Fruit fly (Drosophila melanogaster) whole organism, embryonic: ENCODE measurements around the gene PsGEF.

ENCODE experiments used
- CG10565 ChIP-seq: fragments of 200-800 bp; sonication (Bioruptor generic); optimal IDR thresholded peaks from 3 replicates; lab custom pipeline; 2016; ENCODE audit warnings: missing biosample characterization, mild to moderate bottlenecking, missing genetic modification characterization
- CG1233 ChIP-seq: fragments of 200-800 bp; sonication (Bioruptor generic); optimal IDR thresholded peaks from 4 replicates; lab custom pipeline; 2018; ENCODE audit warnings: missing biosample characterization, mild to moderate bottlenecking, missing genetic modification characterization
- CG13296 ChIP-seq: fragments of 200-800 bp; sonication (Bioruptor generic); optimal IDR thresholded peaks from 3 replicates; lab custom pipeline; 2018; ENCODE audit warnings: missing biosample characterization, mild to moderate bottlenecking, missing genetic modification characterization
- CG17385 ChIP-seq: fragments of 200-800 bp; sonication (Bioruptor generic); optimal IDR thresholded peaks from 3 replicates; lab custom pipeline; 2018; ENCODE audit warnings: missing biosample characterization, mild to moderate bottlenecking, missing genetic modification characterization
- CG1792 ChIP-seq: fragments of 200-800 bp; sonication (Bioruptor generic); optimal IDR thresholded peaks from 2 replicates; lab custom pipeline; 2016; ENCODE audit warnings: missing biosample characterization, missing genetic modification characterization
- CG3065 ChIP-seq: fragments of 200-800 bp; sonication (Bioruptor generic); optimal IDR thresholded peaks from 2 replicates; lab custom pipeline; 2016; ENCODE audit warnings: missing biosample characterization, missing genetic modification characterization
- CG34422 ChIP-seq: fragments of 200-800 bp; sonication (Bioruptor generic); IDR thresholded peaks from 3 replicates; pipeline ENCODE4 v1.3.6; 2022; ENCODE audit warnings: missing biosample characterization, missing genetic modification characterization
- CG4707 ChIP-seq: fragments of 200-800 bp; sonication (Bioruptor generic); optimal IDR thresholded peaks from 2 replicates; lab custom pipeline; 2018; ENCODE audit warnings: missing biosample characterization, mild to moderate bottlenecking, missing genetic modification characterization, moderate library complexity
- CG6254 ChIP-seq: fragments of 200-800 bp; sonication (Bioruptor generic); optimal IDR thresholded peaks from 3 replicates; lab custom pipeline; 2017; ENCODE audit warnings: mild to moderate bottlenecking, missing biosample characterization, missing genetic modification reagents, missing genetic modification characterization
- CG7372 ChIP-seq: fragments of 200-800 bp; sonication (Bioruptor generic); IDR thresholded peaks from 2 replicates; pipeline ENCODE4 v1.3.6; 2022; ENCODE audit warnings: missing biosample characterization, missing genetic modification characterization
- CG8359 ChIP-seq: fragments of 200-800 bp; sonication (Bioruptor generic); optimal IDR thresholded peaks from 2 replicates; lab custom pipeline; 2017; ENCODE audit warnings: missing biosample characterization, mild to moderate bottlenecking, missing genetic modification characterization, borderline replicate concordance
- CG8478 ChIP-seq: fragments of >200 bp; optimal IDR thresholded peaks from 2 replicates; lab custom pipeline; 2018
- CG9437 ChIP-seq: fragments of 200-800 bp; sonication (Bioruptor generic); optimal IDR thresholded peaks from 2 replicates; lab custom pipeline; 2018; ENCODE audit warnings: missing biosample characterization, mild to moderate bottlenecking, missing genetic modification characterization
- D ChIP-seq, 2 experiments: fragments of 200-800 bp in 1 of 2; fragments of >200 bp in 1 of 2; sonication (Bioruptor generic) in 1 of 2; optimal IDR thresholded peaks; 2 replicates in 1 of 2; 3 replicates in 1 of 2; lab custom pipeline; 2017; ENCODE audit warnings: mild to moderate bottlenecking in 1 of 2, missing biosample characterization in 1 of 2, missing genetic modification characterization in 1 of 2, missing genetic modification reagents in 1 of 2
- Dll ChIP-seq: fragments of 200-800 bp; sonication (Bioruptor generic); IDR thresholded peaks from 4 replicates; pipeline ENCODE4 v1.3.6; 2022; ENCODE audit warnings: missing biosample characterization, missing genetic modification characterization; ENCODE audit not compliant: partially characterized antibody
- Dref ChIP-seq: fragments of 200-800 bp; sonication (Bioruptor generic); IDR thresholded peaks from 2 replicates; pipeline ENCODE4 v1.3.6; 2022; ENCODE audit warnings: missing biosample characterization, missing genetic modification characterization
- E2f2 ChIP-seq: fragments of 200-800 bp; sonication (Bioruptor generic); IDR thresholded peaks from 2 replicates; pipeline ENCODE4 v1.3.6; 2022; ENCODE audit warnings: missing biosample characterization, missing genetic modification characterization
- GATAe ChIP-seq: fragments of 200-800 bp; sonication (Bioruptor generic); conservative IDR thresholded peaks from 2 replicates; pipeline ENCODE4 v1.3.6; 2022; ENCODE audit warnings: missing biosample characterization, missing genetic modification characterization
- HLH3B ChIP-seq: fragments of 200-800 bp; sonication (Bioruptor generic); IDR thresholded peaks from 2 replicates; pipeline ENCODE4 v1.3.6; 2022; ENCODE audit warnings: missing biosample characterization, missing genetic modification characterization
- Hand ChIP-seq: fragments of 200-800 bp; sonication (Bioruptor generic); optimal IDR thresholded peaks from 2 replicates; lab custom pipeline; 2017; ENCODE audit warnings: mild to moderate bottlenecking, missing biosample characterization, missing genetic modification reagents, missing genetic modification characterization
- HmgD ChIP-seq: fragments of 200-800 bp; sonication (Bioruptor generic); optimal IDR thresholded peaks from 3 replicates; lab custom pipeline; 2016; ENCODE audit warnings: missing biosample characterization, missing genetic modification characterization
- Max ChIP-seq: fragments of 200-800 bp; sonication (Bioruptor generic); optimal IDR thresholded peaks from 2 replicates; lab custom pipeline; 2016; ENCODE audit warnings: missing biosample characterization, mild to moderate bottlenecking, missing genetic modification characterization
- Med ChIP-seq: fragments of 200-800 bp; sonication (Bioruptor generic); peaks from one replicate; lab custom pipeline; 2016; ENCODE audit warnings: missing biosample characterization, missing genetic modification characterization, mild to moderate bottlenecking, inconsistent platforms, moderate library complexity
- NC2β ChIP-seq: fragments of 200-800 bp; sonication (Bioruptor generic); optimal IDR thresholded peaks from 2 replicates; lab custom pipeline; 2016; ENCODE audit warnings: missing biosample characterization, missing genetic modification characterization
- Spps ChIP-seq: fragments of 200-800 bp; sonication (Bioruptor generic); optimal IDR thresholded peaks from 2 replicates; lab custom pipeline; 2018; ENCODE audit warnings: missing biosample characterization, mild to moderate bottlenecking, missing genetic modification characterization
- Sry-δ ChIP-seq: fragments of 200-800 bp; sonication (Bioruptor generic); optimal IDR thresholded peaks from 2 replicates; lab custom pipeline; 2016; ENCODE audit warnings: missing biosample characterization, missing genetic modification characterization
- Ssrp ChIP-seq: fragments of 200-800 bp; sonication (Bioruptor generic); optimal IDR thresholded peaks from 2 replicates; lab custom pipeline; 2018; ENCODE audit warnings: missing biosample characterization, mild to moderate bottlenecking, missing genetic modification characterization, moderate library complexity
- al ChIP-seq: fragments of 200-800 bp; sonication (Bioruptor generic); IDR thresholded peaks from 2 replicates; pipeline ENCODE4 v1.3.6; 2022; ENCODE audit warnings: missing biosample characterization, missing genetic modification characterization
- cad ChIP-seq: fragments of >200 bp; optimal IDR thresholded peaks from 2 replicates; lab custom pipeline; 2017; ENCODE audit warnings: missing biosample characterization, missing genetic modification characterization
- cas ChIP-seq: fragments of 200-800 bp; sonication (Bioruptor generic); IDR thresholded peaks from 2 replicates; pipeline ENCODE4 v1.3.6; 2022; ENCODE audit warnings: missing biosample characterization, missing genetic modification characterization
- chm ChIP-seq: fragments of 200-800 bp; sonication (Bioruptor generic); IDR thresholded peaks from 2 replicates; pipeline ENCODE4 v1.3.6; 2022; ENCODE audit warnings: missing biosample characterization, missing genetic modification characterization
- crc ChIP-seq: fragments of 200-800 bp; sonication (Bioruptor generic); optimal IDR thresholded peaks from 2 replicates; lab custom pipeline; 2016; ENCODE audit warnings: missing biosample characterization, missing genetic modification characterization
- croc ChIP-seq: fragments of 200-800 bp; sonication (Bioruptor generic); conservative IDR thresholded peaks from 3 replicates; pipeline ENCODE4 v1.3.6; 2022; ENCODE audit warnings: missing biosample characterization, missing genetic modification characterization
- dpn ChIP-seq, 2 experiments: fragments of 200-800 bp; sonication (Bioruptor generic); optimal IDR thresholded peaks; 3 replicates each; lab custom pipeline; 2016; ENCODE audit warnings: missing biosample characterization in 2 of 2, missing genetic modification characterization in 2 of 2
- dysf ChIP-seq: fragments of 200-800 bp; sonication (Bioruptor generic); IDR thresholded peaks from 3 replicates; pipeline ENCODE4 v1.3.6; 2022; ENCODE audit warnings: missing biosample characterization, missing genetic modification characterization
- ewg ChIP-seq: fragments of 200-800 bp; sonication (Bioruptor generic); optimal IDR thresholded peaks from 3 replicates; lab custom pipeline; 2017; ENCODE audit warnings: mild to moderate bottlenecking, missing biosample characterization, missing genetic modification reagents, missing genetic modification characterization
- fru ChIP-seq: fragments of >200 bp; optimal IDR thresholded peaks from 2 replicates; lab custom pipeline; 2017
- fu2 ChIP-seq: fragments of 200-800 bp; sonication (Bioruptor generic); optimal IDR thresholded peaks from 2 replicates; lab custom pipeline; 2016; ENCODE audit warnings: missing biosample characterization, missing genetic modification characterization
- gcm ChIP-seq: fragments of 200-800 bp; sonication (Bioruptor generic); optimal IDR thresholded peaks from 2 replicates; lab custom pipeline; 2019; ENCODE audit warnings: missing biosample characterization, mild to moderate bottlenecking, missing genetic modification characterization, moderate library complexity
- gsb-n ChIP-seq: fragments of 200-800 bp; sonication (Bioruptor generic); optimal IDR thresholded peaks from 3 replicates; lab custom pipeline; 2018; ENCODE audit warnings: missing biosample characterization, mild to moderate bottlenecking, missing genetic modification characterization
- h ChIP-seq: fragments of >200 bp; optimal IDR thresholded peaks from 2 replicates; lab custom pipeline; 2017
- mld ChIP-seq: fragments of 200-800 bp; sonication (Bioruptor generic); IDR thresholded peaks from 3 replicates; pipeline ENCODE4 v1.3.6; 2022; ENCODE audit warnings: missing biosample characterization, missing genetic modification characterization; ENCODE audit not compliant: partially characterized antibody
- pnt ChIP-seq: fragments of 200-800 bp; sonication (Bioruptor generic); optimal IDR thresholded peaks from 3 replicates; lab custom pipeline; 2016; ENCODE audit warnings: missing biosample characterization, missing genetic modification characterization
- pros ChIP-seq: fragments of 200-800 bp; sonication (Bioruptor generic); optimal IDR thresholded peaks from 3 replicates; lab custom pipeline; 2019; ENCODE audit warnings: missing biosample characterization, mild to moderate bottlenecking, missing genetic modification characterization, moderate library complexity
- ro ChIP-seq: fragments of 200-800 bp; sonication (Bioruptor generic); IDR thresholded peaks from 2 replicates; pipeline ENCODE4 v1.3.6; 2022; ENCODE audit warnings: missing biosample characterization, missing genetic modification characterization
- sens ChIP-seq: fragments of 200-800 bp; sonication (Bioruptor generic); peaks from one replicate; lab custom pipeline; 2016; ENCODE audit warnings: missing biosample characterization, missing genetic modification characterization
- so ChIP-seq: fragments of 200-800 bp; sonication (Bioruptor generic); IDR thresholded peaks from 3 replicates; pipeline ENCODE4 v1.3.6; 2022; ENCODE audit warnings: missing biosample characterization, missing genetic modification characterization
- tna ChIP-seq: fragments of 200-800 bp; sonication (Bioruptor generic); IDR thresholded peaks from 2 replicates; pipeline ENCODE4 v1.3.6; 2022; ENCODE audit warnings: missing biosample characterization, missing genetic modification characterization; ENCODE audit not compliant: partially characterized antibody
- trem ChIP-seq: fragments of 200-800 bp; optimal IDR thresholded peaks from 3 replicates; lab custom pipeline; 2019; ENCODE audit warnings: missing biosample characterization, mild to moderate bottlenecking, missing genetic modification characterization, moderate library complexity
- trh ChIP-seq: fragments of 200-800 bp; sonication (Bioruptor generic); optimal IDR thresholded peaks from 2 replicates; lab custom pipeline; 2016; ENCODE audit warnings: missing biosample characterization, missing genetic modification characterization
- unc-4 ChIP-seq: fragments of 200-800 bp; sonication (Bioruptor generic); IDR thresholded peaks from 2 replicates; pipeline ENCODE4 v1.3.6; 2022; ENCODE audit warnings: missing biosample characterization, missing genetic modification characterization; ENCODE audit not compliant: partially characterized antibody

PsGEF gene

DNA sequence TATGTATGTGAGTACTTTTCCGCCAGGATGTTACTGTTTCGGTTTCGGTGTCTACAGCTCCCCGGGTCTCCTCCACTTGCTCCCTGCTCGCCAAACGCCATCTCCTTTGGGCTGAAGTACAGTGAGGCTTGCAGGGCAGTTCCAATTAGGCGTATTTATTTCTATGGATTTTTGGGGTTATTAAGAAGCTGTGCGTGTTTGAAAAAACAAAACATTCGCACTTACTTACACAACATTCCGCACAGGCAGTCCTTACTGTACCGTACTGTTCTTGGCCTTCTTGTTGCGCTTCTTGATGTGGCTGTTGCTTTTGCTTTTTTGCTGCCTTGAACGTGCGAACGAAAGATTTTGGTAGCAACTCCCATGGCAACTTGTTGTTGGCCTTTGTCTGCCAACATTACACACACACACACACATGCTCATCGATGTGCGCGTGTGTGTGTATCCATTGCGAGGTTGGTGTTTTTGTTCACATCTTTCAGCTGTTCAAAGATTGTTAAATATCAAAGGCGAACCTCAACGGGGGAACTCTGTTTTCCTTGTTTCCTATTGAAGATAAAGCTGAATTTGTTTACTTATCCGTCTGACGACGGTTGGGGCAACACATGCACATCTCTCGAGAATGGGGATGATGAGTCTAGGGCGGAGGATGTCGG, 65.4 kb downstream of the PsGEF start (continued):
- TF ChIP-seq trem (no peak), CG1233 (GFP tag; lab: Kevin White, UChicago) (no peak), fu2 (GFP tag; lab: Kevin White, UChicago) (peak; percentile 9), chm (GFP tag; lab: Robert Waterston, UW) (peak; percentile 64; the same call in 1 of the 2 replicates), pnt (GFP tag; lab: Kevin White, UChicago) (peak; percentile 44), CG6254 (GFP tag; lab: Kevin White, UChicago) (no peak), trh (GFP tag; lab: Kevin White, UChicago) (no peak), tna (GFP tag; lab: Robert Waterston, UW) (no peak), unc-4 (GFP tag; lab: Robert Waterston, UW) (no peak), HmgD (GFP tag; lab: Kevin White, UChicago) (no peak), CG9437 (GFP tag; lab: Kevin White, UChicago) (no peak), Ssrp (tag; lab: Kevin White, UChicago) (peak; percentile 35), al (GFP tag; lab: Robert Waterston, UW) (0 out of 2 replicates have a peak, but pooled peaks have one; percentile 19), GATAe (GFP tag; lab: Robert Waterston, UW) (no peak), CG10565 (GFP tag; lab: Kevin White, UChicago) (no peak), so (GFP tag; lab: Robert Waterston, UW) (no peak), croc (no peak), NC2β (peak; percentile 42), Dll (GFP tag; lab: Robert Waterston, UW) (no peak), Spps (tag; lab: Kevin White, UChicago) (no peak), CG8359 (GFP tag; lab: Kevin White, UChicago) (no peak), Dref (no peak), dpn (GFP tag; optimal IDR thresholded peaks at IDR 0.05; lab: Kevin White, UChicago) (peak; percentile 44 to 66), HLH3B (peak; percentile 60; the same call in 1 of the 2 replicates), CG3065 (GFP tag; lab: Kevin White, UChicago) (no peak), fru (no peak), CG34422 (GFP tag; lab: Robert Waterston, UW) (peak; percentile 58; the same call in 2 of the 3 replicates), ewg (peak; percentile 5), Max (GFP tag; lab: Kevin White, UChicago) (no peak), E2f2 (GFP tag; lab: Robert Waterston, UW) (peak; percentile 41; the same call in 1 of the 2 replicates), Med (GFP tag; lab: Kevin White, UChicago) (peak; percentile 92), cas (GFP tag; lab: Robert Waterston, UW) (no peak), CG8478 (no peak), D (optimal IDR thresholded peaks at IDR 0.05; lab: Kevin White, UChicago) (no peak), D (GFP tag; optimal IDR thresholded peaks at IDR 0.05; lab: Kevin White, UChicago) (no peak), sens (GFP tag; lab: Kevin White, UChicago) (peak; percentile 84), CG7372 (GFP tag; lab: Robert Waterston, UW) (0 out of 2 replicates have a peak, but pooled peaks have one; percentile 43), pros (GFP tag; lab: Kevin White, UChicago) (no peak), gsb-n (tag; lab: Kevin White, UChicago) (no peak), Sry-δ (GFP tag; lab: Kevin White, UChicago) (peak; percentile 11), CG13296 (GFP tag; lab: Kevin White, UChicago) (no peak), CG1792 (GFP tag; lab: Kevin White, UChicago) (no peak), cad (GFP tag; lab: Kevin White, UChicago) (no peak), Hand (GFP tag; lab: Kevin White, UChicago) (no peak), dysf (GFP tag; lab: Robert Waterston, UW) (peak; percentile 63), ro (GFP tag; lab: Robert Waterston, UW) (no peak), CG17385 (GFP tag; lab: Kevin White, UChicago) (peak; percentile 36), CG4707 (GFP tag; lab: Kevin White, UChicago) (no peak), mld (GFP tag; lab: Robert Waterston, UW) (no peak), h (lab: Kevin White, UChicago) (no peak), gcm (GFP tag; lab: Kevin White, UChicago) (no peak), crc (GFP tag; lab: Kevin White, UChicago) (no peak)
